Worm (Caenorhabditis elegans): ENCODE measurements around the gene tbc-3.

DNA sequence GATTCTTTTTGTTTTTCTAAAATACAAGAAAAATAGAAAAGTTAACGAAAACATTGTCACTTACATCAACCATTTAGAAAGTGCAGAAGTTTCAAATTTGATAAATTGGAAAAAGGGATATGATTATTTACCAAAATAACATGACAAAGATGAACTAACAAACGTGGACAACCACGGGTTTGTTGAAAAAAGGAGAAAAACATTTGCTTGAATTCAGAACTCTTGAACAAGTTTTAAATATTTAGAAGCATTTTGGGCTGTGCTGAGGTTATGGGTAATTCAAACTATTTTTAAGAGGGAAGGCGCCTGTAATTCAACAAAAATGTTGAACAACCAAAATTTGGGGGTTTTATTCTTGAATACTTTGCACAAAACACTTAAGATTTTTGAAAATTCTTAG, 9.0 kb upstream of the tbc-3 start, which contains the start of gene ttbk-3:
- TF ChIP-seq W03F9.2 (tag; optimal IDR thresholded peaks at IDR 0.05): no peak
- TF ChIP-seq dao-5 (tag; optimal IDR thresholded peaks at IDR 0.05): no peak

Measured in whole organism, L4/young adult.